Worm (Caenorhabditis elegans): ENCODE results near the gene K02A2.5.
"Not testable (repeated sequence)": the region's sequence is repeated elsewhere in the genome, so short reads cannot be mapped to it uniquely, and the experiment has no call there.

DNA sequence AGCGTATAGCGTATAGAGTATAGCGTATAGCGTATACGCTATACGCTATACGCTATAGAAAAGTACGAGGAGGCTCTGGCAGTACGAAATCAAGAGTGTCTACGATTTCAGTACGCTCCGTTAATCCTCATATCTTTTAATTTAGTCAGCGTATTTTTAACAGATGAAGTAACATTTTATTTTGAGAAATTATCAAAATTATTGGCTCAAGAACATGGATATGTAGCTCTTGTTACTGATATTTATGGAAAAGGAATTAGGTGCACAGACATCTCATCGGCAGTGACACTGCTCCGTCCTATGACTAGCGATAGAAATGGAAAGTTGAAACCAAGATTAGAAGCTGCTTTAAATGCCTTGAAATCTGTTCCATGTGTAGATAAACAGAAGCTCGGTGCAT lies 23.1 kb upstream of the K02A2.5 start, which contains the start of gene K02A2.1:
- TF ChIP-seq let-607 (tag; optimal IDR thresholded peaks at IDR 0.05); pbrm-1 (GFP tag; IDR thresholded peaks at IDR 0.05); ama-1 (optimal IDR thresholded peaks at IDR 0.05); ama-1 (GFP tag; optimal IDR thresholded peaks at IDR 0.05); efl-1 (GFP tag; optimal IDR thresholded peaks at IDR 0.05); ets-4 (GFP tag; optimal IDR thresholded peaks at IDR 0.05); F57C9.4 (tag; optimal IDR thresholded peaks at IDR 0.05): not testable (repeated sequence)
